Fruit fly (Drosophila melanogaster) whole organism, embryonic: ENCODE results near the gene Fas3.

Experiments
- Aef1 ChIP-seq: fragments of 200-800 bp; sonication (Bioruptor generic); IDR thresholded peaks from 3 replicates; pipeline ENCODE4 v1.3.6; 2022; ENCODE audit warnings: missing biosample characterization, missing genetic modification characterization
- B-H1 ChIP-seq: fragments of 200-800 bp; sonication (Bioruptor generic); IDR thresholded peaks from 3 replicates; pipeline ENCODE4 v1.3.6; 2022; ENCODE audit warnings: missing biosample characterization, missing genetic modification characterization
- BtbVII ChIP-seq: fragments of 200-800 bp; sonication (Bioruptor generic); optimal IDR thresholded peaks from 3 replicates; lab custom pipeline; 2017; ENCODE audit warnings: missing biosample characterization, mild to moderate bottlenecking, missing genetic modification characterization
- CG10267 ChIP-seq: fragments of 200-800 bp; sonication (Bioruptor generic); optimal IDR thresholded peaks from 2 replicates; lab custom pipeline; 2018; ENCODE audit warnings: missing biosample characterization, mild to moderate bottlenecking, missing genetic modification characterization, moderate library complexity
- CG10462 ChIP-seq: fragments of 200-800 bp; sonication (Bioruptor generic); optimal IDR thresholded peaks from 2 replicates; lab custom pipeline; 2016; ENCODE audit warnings: missing biosample characterization, missing genetic modification characterization
- CG11093 ChIP-seq: fragments of 200-800 bp; sonication (Bioruptor generic); IDR thresholded peaks from 3 replicates; pipeline ENCODE4 v1.3.6; 2022; ENCODE audit warnings: missing biosample characterization, missing genetic modification characterization
- CG11398 ChIP-seq: fragments of 200-800 bp; sonication (Bioruptor generic); optimal IDR thresholded peaks from 2 replicates; lab custom pipeline; 2016; ENCODE audit warnings: missing biosample characterization, missing genetic modification characterization
- CG11456 ChIP-seq: fragments of 200-800 bp; sonication (Bioruptor generic); IDR thresholded peaks from 3 replicates; pipeline ENCODE4 v1.3.6; 2022; ENCODE audit warnings: missing biosample characterization, missing genetic modification characterization
- CG13894 ChIP-seq: fragments of 200-800 bp; sonication (Bioruptor generic); optimal IDR thresholded peaks from 3 replicates; lab custom pipeline; 2018; ENCODE audit warnings: missing biosample characterization, mild to moderate bottlenecking, missing genetic modification characterization, moderate library complexity
- CG14441 ChIP-seq: fragments of 200-800 bp; sonication (Bioruptor generic); IDR thresholded peaks from 2 replicates; pipeline ENCODE4 v1.3.6; 2022; ENCODE audit warnings: missing biosample characterization, missing genetic modification characterization
- CG17328 ChIP-seq: fragments of 200-800 bp; sonication (Bioruptor generic); IDR thresholded peaks from 2 replicates; pipeline ENCODE4 v1.3.6; 2022; ENCODE audit warnings: missing biosample characterization, missing genetic modification characterization
- CG2875 ChIP-seq: fragments of 200-800 bp; sonication (Bioruptor generic); optimal IDR thresholded peaks from 2 replicates; lab custom pipeline; 2017; ENCODE audit warnings: missing biosample characterization, mild to moderate bottlenecking, missing genetic modification characterization, missing genetic modification reagents
- CG3163 ChIP-seq: fragments of 200-800 bp; sonication (Bioruptor generic); optimal IDR thresholded peaks from 3 replicates; lab custom pipeline; 2016; ENCODE audit warnings: missing biosample characterization, missing genetic modification characterization
- CG3407 ChIP-seq: fragments of 200-800 bp; sonication (Bioruptor generic); optimal IDR thresholded peaks from 2 replicates; lab custom pipeline; 2018; ENCODE audit warnings: missing biosample characterization, mild to moderate bottlenecking, missing genetic modification characterization
- CG34422 ChIP-seq: fragments of 200-800 bp; sonication (Bioruptor generic); IDR thresholded peaks from 3 replicates; pipeline ENCODE4 v1.3.6; 2022; ENCODE audit warnings: missing biosample characterization, missing genetic modification characterization
- CG3838 ChIP-seq: fragments of 200-800 bp; sonication (Bioruptor generic); optimal IDR thresholded peaks from 3 replicates; lab custom pipeline; 2016; ENCODE audit warnings: missing biosample characterization, missing genetic modification characterization
- CG4404 ChIP-seq: fragments of 200-800 bp; sonication (Bioruptor generic); IDR thresholded peaks from 2 replicates; pipeline ENCODE4 v1.3.6; 2022; ENCODE audit warnings: missing biosample characterization, missing genetic modification characterization
- CG6175 ChIP-seq: fragments of 200-800 bp; sonication (Bioruptor generic); IDR thresholded peaks from 3 replicates; pipeline ENCODE4 v1.3.6; 2022; ENCODE audit warnings: missing biosample characterization, missing genetic modification characterization
- CG7556 ChIP-seq: fragments of 200-800 bp; sonication (Bioruptor generic); optimal IDR thresholded peaks from 2 replicates; lab custom pipeline; 2017; ENCODE audit warnings: missing biosample characterization, mild to moderate bottlenecking, missing genetic modification characterization
- CG8281 ChIP-seq: fragments of 200-800 bp; sonication (Bioruptor generic); optimal IDR thresholded peaks from 2 replicates; lab custom pipeline; 2018; ENCODE audit warnings: missing biosample characterization, mild to moderate bottlenecking, missing genetic modification characterization, moderate library complexity
- CG9932 ChIP-seq: fragments of 200-800 bp; sonication (Bioruptor generic); IDR thresholded peaks from 2 replicates; pipeline ENCODE4 v1.3.6; 2022; ENCODE audit warnings: missing biosample characterization, missing genetic modification characterization
- CTCF ChIP-seq: fragments of 200-800 bp; sonication (Bioruptor generic); optimal IDR thresholded peaks from 2 replicates; lab custom pipeline; 2017; ENCODE audit warnings: missing biosample characterization, mild to moderate bottlenecking, missing genetic modification characterization, moderate library complexity
- D ChIP-seq, 2 experiments: fragments of 200-800 bp in 1 of 2; fragments of >200 bp in 1 of 2; sonication (Bioruptor generic) in 1 of 2; optimal IDR thresholded peaks; 2 replicates in 1 of 2; 3 replicates in 1 of 2; lab custom pipeline; 2017; ENCODE audit warnings: mild to moderate bottlenecking in 1 of 2, missing biosample characterization in 1 of 2, missing genetic modification characterization in 1 of 2, missing genetic modification reagents in 1 of 2
- Dp ChIP-seq: fragments of 200-800 bp; sonication (Bioruptor generic); optimal IDR thresholded peaks from 2 replicates; lab custom pipeline; 2018; ENCODE audit warnings: missing biosample characterization, mild to moderate bottlenecking, missing genetic modification characterization, moderate library complexity
- Ets65A ChIP-seq: fragments of 200-800 bp; sonication (Bioruptor generic); peaks from one replicate; lab custom pipeline; 2016; ENCODE audit warnings: missing biosample characterization, missing genetic modification characterization
- Gsc ChIP-seq: fragments of 200-800 bp; sonication (Bioruptor generic); IDR thresholded peaks from 2 replicates; pipeline ENCODE4 v1.3.6; 2022; ENCODE audit warnings: missing biosample characterization, missing genetic modification characterization
- Hr39 ChIP-seq: fragments of >200 bp; optimal IDR thresholded peaks from 2 replicates; lab custom pipeline; 2017
- Lpt ChIP-seq: fragments of >200 bp; optimal IDR thresholded peaks from 2 replicates; lab custom pipeline; 2018; ENCODE audit warnings: missing biosample characterization, missing genetic modification characterization
- Stat92E ChIP-seq, 3 experiments: fragments of >200 bp in 2 of 3; fragments of 200-800 bp in 1 of 3; sonication (Bioruptor generic) in 1 of 3; optimal IDR thresholded peaks; 2 replicates each; lab custom pipeline; 2017 to 2019; ENCODE audit warnings: missing biosample characterization in 3 of 3, missing genetic modification characterization in 3 of 3, mild to moderate bottlenecking in 1 of 3, moderate library complexity in 1 of 3
- TFAM ChIP-seq: fragments of 200-800 bp; sonication (Bioruptor generic); optimal IDR thresholded peaks from 2 replicates; lab custom pipeline; 2017; ENCODE audit warnings: missing biosample characterization, missing genetic modification characterization, inconsistent platforms
- Vsx1 ChIP-seq: fragments of 200-800 bp; sonication (Bioruptor generic); optimal IDR thresholded peaks from 2 replicates; lab custom pipeline; 2017; ENCODE audit warnings: missing biosample characterization, mild to moderate bottlenecking, missing genetic modification characterization, missing genetic modification reagents
- bowl ChIP-seq: fragments of 200-800 bp; sonication (Bioruptor generic); IDR thresholded peaks from 2 replicates; pipeline ENCODE4 v1.3.6; 2022; ENCODE audit warnings: missing biosample characterization, missing genetic modification characterization
- chif ChIP-seq, 2 experiments: fragments of 200-800 bp; sonication (Bioruptor generic); optimal IDR thresholded peaks; 3 replicates each; lab custom pipeline; 2016; ENCODE audit warnings: missing biosample characterization in 2 of 2, missing genetic modification characterization in 2 of 2
- dmrt11E ChIP-seq: fragments of 200-800 bp; sonication (Bioruptor generic); optimal IDR thresholded peaks from 3 replicates; lab custom pipeline; 2018; ENCODE audit warnings: missing biosample characterization, mild to moderate bottlenecking, missing genetic modification characterization, moderate library complexity
- dysf ChIP-seq: fragments of 200-800 bp; sonication (Bioruptor generic); IDR thresholded peaks from 3 replicates; pipeline ENCODE4 v1.3.6; 2022; ENCODE audit warnings: missing biosample characterization, missing genetic modification characterization
- fd3F ChIP-seq: fragments of 200-800 bp; sonication (Bioruptor generic); optimal IDR thresholded peaks from 2 replicates; lab custom pipeline; 2018; ENCODE audit warnings: missing biosample characterization, mild to moderate bottlenecking, missing genetic modification characterization, moderate library complexity
- gsb-n ChIP-seq: fragments of 200-800 bp; sonication (Bioruptor generic); optimal IDR thresholded peaks from 3 replicates; lab custom pipeline; 2018; ENCODE audit warnings: missing biosample characterization, mild to moderate bottlenecking, missing genetic modification characterization
- inv ChIP-seq: fragments of 200-800 bp; sonication (Bioruptor generic); IDR thresholded peaks from 2 replicates; pipeline ENCODE4 v1.3.6; 2022; ENCODE audit warnings: missing biosample characterization, missing genetic modification characterization; ENCODE audit not compliant: partially characterized antibody
- klu ChIP-seq: fragments of 200-800 bp; sonication (Bioruptor generic); IDR thresholded peaks from 2 replicates; pipeline ENCODE4 v1.3.6; 2022; ENCODE audit warnings: missing biosample characterization, missing genetic modification characterization
- lab ChIP-seq: fragments of 200-800 bp; sonication (Bioruptor generic); optimal IDR thresholded peaks from 3 replicates; lab custom pipeline; 2017; ENCODE audit warnings: missing biosample characterization, missing genetic modification characterization, mild to moderate bottlenecking, moderate library complexity, missing genetic modification reagents
- lmd ChIP-seq: fragments of 200-800 bp; sonication (Bioruptor generic); IDR thresholded peaks from 2 replicates; pipeline ENCODE4 v1.3.6; 2022; ENCODE audit warnings: missing biosample characterization, missing genetic modification characterization
- otp ChIP-seq: fragments of 200-800 bp; sonication (Bioruptor generic); IDR thresholded peaks from 3 replicates; pipeline ENCODE4, ENCODE4 v1.3.6; 2022; ENCODE audit warnings: missing biosample characterization, missing genetic modification characterization
- prd ChIP-seq, 3 experiments: fragments of >200 bp in 2 of 3; fragments of 200-800 bp in 1 of 3; sonication (Bioruptor generic) in 1 of 3; optimal IDR thresholded peaks in 2 of 3; IDR thresholded peaks in 1 of 3; 2 replicates in 2 of 3; 3 replicates in 1 of 3; pipeline versions ENCODE4 v1.3.6 to Lab custom; 2017 to 2022; ENCODE audit warnings: missing biosample characterization in 1 of 3, missing genetic modification characterization in 1 of 3
- trh ChIP-seq: fragments of 200-800 bp; sonication (Bioruptor generic); optimal IDR thresholded peaks from 2 replicates; lab custom pipeline; 2016; ENCODE audit warnings: missing biosample characterization, missing genetic modification characterization
- wdn ChIP-seq: fragments of 200-800 bp; sonication (Bioruptor generic); IDR thresholded peaks from 2 replicates; pipeline ENCODE4 v1.3.6; 2022; ENCODE audit warnings: missing biosample characterization, missing genetic modification characterization
- zen2 ChIP-seq: fragments of 200-800 bp; sonication (Bioruptor generic); IDR thresholded peaks from 3 replicates; pipeline ENCODE4 v1.3.6; 2022; ENCODE audit warnings: missing biosample characterization, missing genetic modification characterization; ENCODE audit not compliant: partially characterized antibody

Fas3 gene

DNA sequence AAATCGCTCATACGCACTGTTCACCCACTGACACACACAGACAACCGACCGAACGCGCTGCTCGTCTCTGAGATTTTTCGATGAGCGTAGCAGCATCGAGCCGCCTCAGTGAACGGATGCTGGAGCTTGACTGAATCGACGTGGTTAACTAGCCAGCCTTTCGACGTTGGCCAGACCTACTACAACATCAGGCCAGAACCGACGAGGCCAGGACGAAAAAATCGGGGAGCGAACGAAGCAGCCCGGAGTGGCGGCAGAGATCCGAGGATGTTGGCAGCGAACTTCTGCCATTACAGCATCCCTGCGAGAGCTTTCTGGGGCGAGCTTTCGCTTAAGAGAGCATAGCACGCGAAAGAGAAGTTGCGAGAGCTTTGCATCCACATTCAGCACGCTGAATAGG, 44.2 kb upstream of the Fas3 start, which contains the start of gene CG42750 (continued):
- TF ChIP-seq Ets65A (GFP tag; lab: Kevin White, UChicago) (peak; percentile 77), Lpt (GFP tag; lab: Kevin White, UChicago) (no peak), CG13894 (tag; lab: Kevin White, UChicago) (peak; percentile 73), CG10462 (no peak), CG3838 (GFP tag; lab: Kevin White, UChicago) (no peak), CG3163 (peak; percentile 49), Hr39 (lab: Kevin White, UChicago) (no peak), wdn (GFP tag; lab: Robert Waterston, UW) (no peak), TFAM (GFP tag; lab: Kevin White, UChicago) (no peak), Dp (no peak), gsb-n (tag; lab: Kevin White, UChicago) (no peak), inv (no peak), dysf (GFP tag; lab: Robert Waterston, UW) (0 out of 3 replicates have a peak, but pooled peaks have one; percentile 14), Stat92E (GFP tag; optimal IDR thresholded peaks at IDR 0.05; lab: Kevin White, UChicago) (no peak)

DNA sequence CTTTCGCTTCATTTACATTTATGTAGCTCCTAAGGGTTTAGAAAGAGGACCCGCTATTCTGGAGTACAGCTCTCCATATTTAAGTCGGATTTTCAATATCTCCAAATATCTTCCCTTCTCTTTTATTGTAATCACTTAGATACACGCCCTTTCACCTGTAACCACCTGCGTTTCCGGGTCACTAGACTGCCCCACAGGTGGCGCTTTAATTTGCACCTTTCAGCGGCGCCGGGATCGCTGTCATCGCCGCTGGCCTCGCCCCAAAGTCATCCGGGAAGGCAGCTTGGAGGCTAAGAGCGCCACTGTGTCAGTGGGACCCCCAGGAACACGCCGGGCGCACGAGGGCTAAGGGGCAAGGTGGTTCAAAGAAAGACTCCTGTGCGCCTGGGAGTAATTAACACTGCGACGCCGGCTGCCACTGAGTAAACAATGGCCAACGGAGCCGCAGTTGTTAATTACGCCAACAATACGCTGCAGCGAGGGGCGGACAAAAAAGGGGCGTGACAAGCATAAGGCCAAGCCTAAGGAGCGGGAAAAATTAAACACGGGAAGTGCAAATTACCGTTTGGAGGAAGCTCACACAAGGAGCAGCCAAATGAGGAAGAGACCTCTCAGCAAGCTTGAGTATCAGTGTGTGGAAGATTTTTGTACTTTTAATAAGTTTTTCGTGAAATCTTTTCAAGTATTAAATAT, 35.6 kb upstream of the Fas3 start:
- TF ChIP-seq CG11456 (GFP tag; lab: Robert Waterston, UW) (peak; percentile 23; the same call in 1 of the 3 replicates), CG34422 (GFP tag; lab: Robert Waterston, UW) (no peak), CTCF (GFP tag; lab: Kevin White, UChicago) (peak; percentile 69), BtbVII (GFP tag; lab: Kevin White, UChicago) (no peak), CG2875 (GFP tag; lab: Kevin White, UChicago) (no peak), Ets65A (GFP tag; lab: Kevin White, UChicago) (peak; percentile 94), Vsx1 (no peak), CG11093 (GFP tag; lab: Robert Waterston, UW) (0 out of 3 replicates have a peak, but pooled peaks have one; percentile 11), D (optimal IDR thresholded peaks at IDR 0.05; lab: Kevin White, UChicago) (no peak), D (GFP tag; optimal IDR thresholded peaks at IDR 0.05; lab: Kevin White, UChicago) (no peak), CG3407 (no peak), CG6175 (GFP tag; lab: Robert Waterston, UW) (no peak), CG9932 (no peak), CG8281 (tag; lab: Kevin White, UChicago) (no peak)

DNA sequence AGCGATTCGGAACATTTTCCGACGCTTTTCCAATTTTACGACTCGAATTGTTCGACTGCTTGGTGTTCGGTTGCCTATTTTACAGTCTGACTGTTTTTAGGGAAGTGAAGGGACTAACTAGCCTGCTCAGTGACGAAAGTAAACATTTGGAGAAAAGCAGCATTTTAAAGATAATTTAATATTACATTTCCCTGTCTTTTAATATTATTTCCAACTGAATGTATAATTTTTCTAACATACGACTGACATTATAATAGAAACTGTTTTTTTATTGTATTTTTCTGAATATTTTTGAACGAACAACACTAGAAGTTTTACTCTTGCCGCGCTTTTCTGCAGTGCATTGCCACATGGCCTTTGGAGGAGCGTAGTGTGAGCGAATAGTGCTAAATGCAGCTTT, 34.3 kb upstream of the Fas3 start, which contains the start of gene CG31787:
Gene CG31787, minus strand, starts transcription at position 101 of the 400 bp plus-strand sequence.
- TF ChIP-seq zen2 (GFP tag; lab: Robert Waterston, UW) (no peak), klu (GFP tag; lab: Robert Waterston, UW) (no peak), CG6175 (GFP tag; lab: Robert Waterston, UW) (no peak), B-H1 (no peak), trh (GFP tag; lab: Kevin White, UChicago) (no peak), chif (GFP tag; optimal IDR thresholded peaks at IDR 0.05; lab: Kevin White, UChicago) (no peak), fd3F (GFP tag; lab: Kevin White, UChicago) (no peak), prd (optimal IDR thresholded peaks at IDR 0.05; lab: Kevin White, UChicago) (no peak), prd (GFP tag; IDR thresholded peaks at IDR 0.05; lab: Robert Waterston, UW) (no peak), CG11398 (GFP tag; lab: Kevin White, UChicago) (no peak), CG3407 (no peak), CG7556 (no peak)

DNA sequence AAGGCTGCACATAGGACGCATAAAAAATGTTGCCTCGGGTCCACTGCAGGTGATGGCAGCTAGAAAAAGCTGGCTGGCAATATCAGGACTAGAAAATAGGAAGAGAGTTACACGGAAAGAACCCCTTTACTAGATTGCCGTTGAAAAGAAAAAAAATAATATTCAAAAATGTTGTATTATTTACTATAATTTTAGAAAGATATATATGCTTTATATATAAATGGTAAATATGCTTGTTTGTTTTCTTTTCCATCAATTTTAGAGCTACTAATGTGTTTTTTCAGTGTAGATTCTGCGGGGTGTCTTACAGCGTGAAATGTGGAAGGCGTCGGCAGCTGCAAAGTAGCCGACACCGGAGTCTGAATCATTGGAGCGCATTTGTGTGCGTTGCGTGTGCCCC, 32.7 kb upstream of the Fas3 start:
- TF ChIP-seq Aef1 (GFP tag; lab: Robert Waterston, UW) (no peak), CG14441 (GFP tag; lab: Robert Waterston, UW) (no peak), dmrt11E (tag; lab: Kevin White, UChicago) (peak; percentile 16), lab (peak; percentile 10), CG4404 (GFP tag; lab: Robert Waterston, UW) (peak; percentile 40; the same call in 1 of the 2 replicates), Lpt (GFP tag; lab: Kevin White, UChicago) (no peak), CG10267 (peak; percentile 39), Gsc (GFP tag; lab: Robert Waterston, UW) (peak; percentile 13; the same call in 1 of the 2 replicates), lmd (0 out of 2 replicates have a peak, but pooled peaks have one; percentile 19), CG17328 (0 out of 2 replicates have a peak, but pooled peaks have one; percentile 17), prd (optimal IDR thresholded peaks at IDR 0.05; lab: Kevin White, UChicago) (no peak), prd (GFP tag; IDR thresholded peaks at IDR 0.05; lab: Robert Waterston, UW) (peak; percentile 68; the same call in 2 of the 3 replicates), otp (GFP tag; lab: Robert Waterston, UW) (no peak), bowl (GFP tag; lab: Robert Waterston, UW) (no peak)
